Worm (Caenorhabditis elegans): Measurements from ENCODE around the gene col-175.
A peak's percentile ranks its signal among the peaks of the same experiment; 100 is the strongest.
"Not testable (repeated sequence)": the region's sequence is repeated elsewhere in the genome, so short reads cannot be mapped to it uniquely, and the experiment has no call there.

The col-175 gene

ce11 chrX:9208933-9209332, 25.5 kb downstream of the col-175 start:
- TF ChIP-seq klf-2 (GFP tag; conservative IDR thresholded peaks at IDR 0.05), result no peak
- TF ChIP-seq ref-1 (GFP tag; conservative IDR thresholded peaks at IDR 0.05), result no peak
- no peak for TF ChIP-seq ztf-29 (GFP tag; IDR thresholded peaks at IDR 0.05)
- no peak for TF ChIP-seq cog-1 (tag; optimal IDR thresholded peaks at IDR 0.05)
- TF ChIP-seq T22C8.4 (GFP tag; IDR thresholded peaks at IDR 0.05), result no peak
- no peak for TF ChIP-seq flt-1 (GFP tag; IDR thresholded peaks at IDR 0.05)
- no peak for TF ChIP-seq med-1 (GFP tag; optimal IDR thresholded peaks at IDR 0.05; ENCODE audit: insufficient read depth)
- no peak for TF ChIP-seq ztf-23 (GFP tag; IDR thresholded peaks at IDR 0.05)
- TF ChIP-seq tab-1 (GFP tag; IDR thresholded peaks at IDR 0.05), result no peak

ce11 chrX:9208492-9208891, 25.9 kb downstream of the col-175 start:
- TF ChIP-seq ztf-29 (GFP tag; IDR thresholded peaks at IDR 0.05) (no peak), flt-1 (GFP tag; IDR thresholded peaks at IDR 0.05) (no peak), T22C8.4 (GFP tag; IDR thresholded peaks at IDR 0.05) (no peak), cog-1 (tag; optimal IDR thresholded peaks at IDR 0.05) (no peak), ztf-23 (GFP tag; IDR thresholded peaks at IDR 0.05) (no peak), ref-1 (GFP tag; conservative IDR thresholded peaks at IDR 0.05) (no peak), klf-2 (GFP tag; conservative IDR thresholded peaks at IDR 0.05) (no peak), tab-1 (GFP tag; IDR thresholded peaks at IDR 0.05) (no peak), med-1 (GFP tag; optimal IDR thresholded peaks at IDR 0.05; ENCODE audit: insufficient read depth) (no peak)

ce11 chrX:9206731-9207130, 27.7 kb downstream of the col-175 start:
- TF ChIP-seq ztf-23 (GFP tag; IDR thresholded peaks at IDR 0.05) (no peak), klf-2 (GFP tag; conservative IDR thresholded peaks at IDR 0.05) (no peak), ref-1 (GFP tag; conservative IDR thresholded peaks at IDR 0.05) (no peak)

- no peak for TF ChIP-seq med-1 (GFP tag; optimal IDR thresholded peaks at IDR 0.05; ENCODE audit: insufficient read depth)
- no peak for TF ChIP-seq ref-1 (GFP tag; conservative IDR thresholded peaks at IDR 0.05)
- no peak for TF ChIP-seq ztf-23 (GFP tag; IDR thresholded peaks at IDR 0.05)
- no peak for TF ChIP-seq klf-2 (GFP tag; conservative IDR thresholded peaks at IDR 0.05)
- no peak for TF ChIP-seq ztf-29 (GFP tag; IDR thresholded peaks at IDR 0.05)
Observed at ce11 chrX:9204986-9205385, 29.4 kb downstream of the col-175 start.

- not testable (repeated sequence) for TF ChIP-seq tab-1 (GFP tag; IDR thresholded peaks at IDR 0.05); ref-1 (GFP tag; conservative IDR thresholded peaks at IDR 0.05); med-1 (GFP tag; optimal IDR thresholded peaks at IDR 0.05; ENCODE audit: insufficient read depth)
Observed at ce11 chrX:9203468-9203867, 30.9 kb downstream of the col-175 start, which contains the start of gene crb-3. TSS of gene crb-3 (plus strand) at chrX:9203768.

ce11 chrX:9195375-9196098, 38.9 kb downstream of the col-175 start:
- no peak for TF ChIP-seq tab-1 (GFP tag; IDR thresholded peaks at IDR 0.05)

- TF ChIP-seq T22C8.4 (GFP tag; IDR thresholded peaks at IDR 0.05) (no peak), tab-1 (GFP tag; IDR thresholded peaks at IDR 0.05) (no peak), med-1 (GFP tag; optimal IDR thresholded peaks at IDR 0.05; ENCODE audit: insufficient read depth) (no peak), ref-1 (GFP tag; conservative IDR thresholded peaks at IDR 0.05) (no peak), ztf-29 (GFP tag; IDR thresholded peaks at IDR 0.05) (no peak)
Observed at ce11 chrX:9194081-9194480, 40.3 kb downstream of the col-175 start.

ce11 chrX:9191795-9192494, 42.5 kb downstream of the col-175 start, which contains the start of gene Y81B9A.1:
TSS of gene Y81B9A.1 (plus strand) at chrX:9192444.
- 0 out of 2 replicates have a peak, but pooled peaks have one; percentile 6 for TF ChIP-seq flt-1 (GFP tag; IDR thresholded peaks at IDR 0.05)
- TF ChIP-seq ref-1 (GFP tag; conservative IDR thresholded peaks at IDR 0.05), result no peak
- no peak for TF ChIP-seq cog-1 (tag; optimal IDR thresholded peaks at IDR 0.05)
- TF ChIP-seq T22C8.4 (GFP tag; IDR thresholded peaks at IDR 0.05), result no peak
- no peak for TF ChIP-seq klf-2 (GFP tag; conservative IDR thresholded peaks at IDR 0.05)
- no peak for TF ChIP-seq ztf-23 (GFP tag; IDR thresholded peaks at IDR 0.05)
- no peak for TF ChIP-seq ztf-29 (GFP tag; IDR thresholded peaks at IDR 0.05)

- no peak for TF ChIP-seq ref-1 (GFP tag; conservative IDR thresholded peaks at IDR 0.05)
- no peak for TF ChIP-seq med-1 (GFP tag; optimal IDR thresholded peaks at IDR 0.05; ENCODE audit: insufficient read depth)
- TF ChIP-seq tab-1 (GFP tag; IDR thresholded peaks at IDR 0.05), result no peak
- no peak for TF ChIP-seq klf-2 (GFP tag; conservative IDR thresholded peaks at IDR 0.05)
Observed at ce11 chrX:9183836-9184235, 50.6 kb downstream of the col-175 start, which contains the start of gene Y81B9A.2. TSS of gene Y81B9A.2 (plus strand) at chrX:9184136.
